Worm (Caenorhabditis elegans): ENCODE data around the gene tsp-18.

DNA sequence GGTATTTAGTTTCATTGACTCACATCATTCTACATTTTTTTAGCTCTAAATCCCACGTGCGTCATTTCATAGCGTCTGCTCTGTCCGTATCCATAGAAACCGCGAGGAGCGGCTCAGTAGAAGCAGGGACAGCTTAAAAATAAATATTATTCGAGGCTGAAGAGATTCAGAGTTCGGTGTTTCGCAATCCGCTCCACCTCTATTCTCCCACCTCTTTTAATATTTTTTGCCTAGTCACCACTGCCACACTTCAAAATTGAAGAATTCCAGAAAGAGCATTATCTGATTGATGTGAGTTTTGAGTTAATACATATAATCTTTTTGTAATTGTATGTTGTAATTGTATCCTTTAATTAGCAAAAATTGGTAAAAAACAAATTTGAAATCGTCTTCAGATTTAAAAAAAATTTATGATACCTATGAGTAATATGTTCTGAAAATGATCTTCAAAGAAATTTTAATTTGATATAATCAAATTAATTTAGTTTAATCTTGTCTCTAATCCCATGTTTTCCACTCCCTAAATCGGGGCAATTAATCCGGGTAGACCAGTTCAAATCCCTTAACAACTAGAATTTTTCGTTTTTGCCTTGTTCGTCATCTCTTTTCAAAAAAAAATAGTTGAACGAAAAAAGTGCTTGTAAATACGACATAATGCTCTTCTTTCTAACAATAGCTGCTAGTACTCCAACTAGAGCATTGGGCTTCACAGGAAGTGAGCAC, 14.8 kb upstream of the tsp-18 start:
- TF ChIP-seq unc-39 (tag; optimal IDR thresholded peaks at IDR 0.05) (no peak), ztf-7 (tag; optimal IDR thresholded peaks at IDR 0.05) (no peak), snpc-4 (tag; optimal IDR thresholded peaks at IDR 0.05) (no peak), ztf-11 (tag; optimal IDR thresholded peaks at IDR 0.05) (no peak), F49E8.2 (tag; optimal IDR thresholded peaks at IDR 0.05; ENCODE audit: borderline replicate concordance) (no peak), nhr-237 (tag; optimal IDR thresholded peaks at IDR 0.05) (no peak), nhr-102 (tag; optimal IDR thresholded peaks at IDR 0.05) (no peak), ama-1 (optimal IDR thresholded peaks at IDR 0.05) (no peak), fkh-10 (GFP tag; optimal IDR thresholded peaks at IDR 0.05) (no peak), lsy-2 (tag; optimal IDR thresholded peaks at IDR 0.05) (no peak)
